Worm (Caenorhabditis elegans): ENCODE measurements around the gene daz-1.

ce11 chrII:5449620-5450019, 6.5 kb upstream of the daz-1 start:
- no peak for TF ChIP-seq lin-39 (tag; optimal IDR thresholded peaks at IDR 0.05)
- TF ChIP-seq nfya-1 (tag; optimal IDR thresholded peaks at IDR 0.05; ENCODE audit: insufficient read depth): no peak
- TF ChIP-seq skn-1 (tag; optimal IDR thresholded peaks at IDR 0.05): no peak
- no peak for TF ChIP-seq mdl-1 (tag; optimal IDR thresholded peaks at IDR 0.05)
